Fruit fly (Drosophila melanogaster): ENCODE measurements around the gene CG33170.

Gene CG33170

DNA sequence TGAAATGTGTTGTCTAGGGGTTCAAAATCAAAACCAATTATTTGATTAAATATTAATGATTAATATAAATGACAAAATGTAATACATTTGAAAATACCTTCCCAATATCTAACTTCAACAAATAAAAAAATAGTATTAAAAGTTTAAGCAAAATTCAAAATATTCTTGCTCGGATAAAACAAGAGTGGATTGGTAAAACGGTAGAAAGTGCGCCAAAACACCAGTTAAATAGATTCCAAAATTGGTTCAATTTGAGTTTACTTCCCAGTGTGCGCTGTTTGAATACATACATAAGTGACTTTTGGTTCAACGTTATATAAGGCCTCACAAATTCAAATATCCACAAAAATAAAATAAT, 640 bp downstream of the CG33170 start:
- TF ChIP-seq psq (GFP tag; optimal IDR thresholded peaks at IDR 0.05) (peak; percentile 57), br (GFP tag; optimal IDR thresholded peaks at IDR 0.05) (peak; percentile 48), Hr83 (GFP tag; optimal IDR thresholded peaks at IDR 0.05; ENCODE audit: poor library complexity, severe bottlenecking) (no peak), ey (GFP tag; optimal IDR thresholded peaks at IDR 0.05) (peak; percentile 12), Sp1 (GFP tag; optimal IDR thresholded peaks at IDR 0.05) (peak; percentile 58), dl (GFP tag; optimal IDR thresholded peaks at IDR 0.05; ENCODE audit: insufficient read depth in 1 of 2, partially characterized antibody in 2 of 2) (no peak), Myc (optimal IDR thresholded peaks at IDR 0.05) (no peak), sv (GFP tag; optimal IDR thresholded peaks at IDR 0.05) (peak; percentile 39), rgr (GFP tag; optimal IDR thresholded peaks at IDR 0.05) (peak; percentile 65), foxo (GFP tag; optimal IDR thresholded peaks at IDR 0.05) (peak in 1 of 2 experiments; percentile 80), GATAd (GFP tag; optimal IDR thresholded peaks at IDR 0.05) (no peak), Dif (GFP tag; optimal IDR thresholded peaks at IDR 0.05; ENCODE audit: partially characterized antibody) (no peak), CG9705 (GFP tag; optimal IDR thresholded peaks at IDR 0.05) (no peak), dmrt93B (GFP tag; optimal IDR thresholded peaks at IDR 0.05) (no peak), Abd-B (GFP tag; optimal IDR thresholded peaks at IDR 0.05) (no peak), CG32264 (GFP tag; optimal IDR thresholded peaks at IDR 0.05) (no peak), Hnf4 (GFP tag; optimal IDR thresholded peaks at IDR 0.05) (peak; percentile 56), OdsH (GFP tag; optimal IDR thresholded peaks at IDR 0.05) (peak; percentile 70), pan (optimal IDR thresholded peaks at IDR 0.05) (no peak), CrebA (GFP tag; optimal IDR thresholded peaks at IDR 0.05; ENCODE audit: borderline replicate concordance) (peak; percentile 50), lola (GFP tag; optimal IDR thresholded peaks at IDR 0.05) (no peak), brk (GFP tag; optimal IDR thresholded peaks at IDR 0.05) (peak; percentile 43), Dfd (GFP tag; optimal IDR thresholded peaks at IDR 0.05) (no peak), Hr78 (GFP tag; optimal IDR thresholded peaks at IDR 0.05) (no peak), Rel (GFP tag; optimal IDR thresholded peaks at IDR 0.05) (peak; percentile 62), Rel (tag; optimal IDR thresholded peaks at IDR 0.05) (peak; percentile 7), Vsx2 (GFP tag; optimal IDR thresholded peaks at IDR 0.05; ENCODE audit: partially characterized antibody) (no peak), woc (GFP tag; optimal IDR thresholded peaks at IDR 0.05) (peak; percentile 55), tai (GFP tag; optimal IDR thresholded peaks at IDR 0.05) (peak; percentile 44), HLH106 (tag; optimal IDR thresholded peaks at IDR 0.05) (peak; percentile 65), Jra (GFP tag; optimal IDR thresholded peaks at IDR 0.05) (no peak), dsf (GFP tag; optimal IDR thresholded peaks at IDR 0.05; ENCODE audit: borderline replicate concordance) (peak; percentile 16), h (GFP tag; optimal IDR thresholded peaks at IDR 0.05) (peak; percentile 69), usp (GFP tag; optimal IDR thresholded peaks at IDR 0.05) (no peak), fru (GFP tag; optimal IDR thresholded peaks at IDR 0.05) (peak; percentile 62), jim (GFP tag; optimal IDR thresholded peaks at IDR 0.05) (no peak), N (GFP tag; optimal IDR thresholded peaks at IDR 0.05) (no peak), sage (GFP tag; optimal IDR thresholded peaks at IDR 0.05) (peak; percentile 87), Mio (GFP tag; optimal IDR thresholded peaks at IDR 0.05) (no peak)

DNA sequence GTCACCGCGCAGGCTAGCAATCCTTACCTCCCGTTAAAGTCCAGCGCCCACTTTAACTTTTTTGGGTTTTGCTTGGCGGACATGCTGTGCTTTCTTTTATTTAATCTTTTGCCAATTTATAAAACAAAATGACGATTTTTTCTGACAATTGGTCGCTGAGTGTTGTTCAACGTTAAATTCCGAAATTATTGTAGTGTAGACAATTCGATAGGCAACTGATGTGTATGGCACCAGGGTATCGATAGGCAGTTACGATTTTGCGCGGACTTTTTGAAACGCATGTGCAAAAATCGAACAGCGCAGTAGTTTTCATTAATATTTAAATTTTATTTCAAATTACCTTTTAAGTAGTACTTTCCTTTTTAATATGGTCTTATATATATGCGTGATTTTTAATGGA, 3.7 kb downstream of the CG33170 start, which contains the start of gene EMC4:
Gene EMC4, minus strand, starts transcription at position 174 of the 400 bp plus-strand sequence.
- peak; percentile 27 for TF ChIP-seq sv (GFP tag; optimal IDR thresholded peaks at IDR 0.05)
- TF ChIP-seq Mio (GFP tag; optimal IDR thresholded peaks at IDR 0.05), result no peak
- TF ChIP-seq Rel (GFP tag; optimal IDR thresholded peaks at IDR 0.05), result no peak
- peak; percentile 34 for TF ChIP-seq Rel (tag; optimal IDR thresholded peaks at IDR 0.05)
- no peak for TF ChIP-seq Hr78 (GFP tag; optimal IDR thresholded peaks at IDR 0.05)
- peak; percentile 28 for TF ChIP-seq HLH106 (tag; optimal IDR thresholded peaks at IDR 0.05)
- TF ChIP-seq rgr (GFP tag; optimal IDR thresholded peaks at IDR 0.05), result peak; percentile 79
- TF ChIP-seq fru (GFP tag; optimal IDR thresholded peaks at IDR 0.05), result peak; percentile 65
- TF ChIP-seq h (GFP tag; optimal IDR thresholded peaks at IDR 0.05), result peak; percentile 76
- TF ChIP-seq dmrt93B (GFP tag; optimal IDR thresholded peaks at IDR 0.05), result no peak
- TF ChIP-seq br (GFP tag; optimal IDR thresholded peaks at IDR 0.05), result peak; percentile 53
- peak; percentile 43 for TF ChIP-seq CG32264 (GFP tag; optimal IDR thresholded peaks at IDR 0.05)
- TF ChIP-seq Dif (GFP tag; optimal IDR thresholded peaks at IDR 0.05; ENCODE audit: partially characterized antibody), result no peak
- no peak for TF ChIP-seq jim (GFP tag; optimal IDR thresholded peaks at IDR 0.05)
- no peak for TF ChIP-seq tai (GFP tag; optimal IDR thresholded peaks at IDR 0.05)
- peak; percentile 88 for TF ChIP-seq Hr83 (GFP tag; optimal IDR thresholded peaks at IDR 0.05; ENCODE audit: poor library complexity, severe bottlenecking)
- peak; percentile 66 for TF ChIP-seq sage (GFP tag; optimal IDR thresholded peaks at IDR 0.05)
- TF ChIP-seq Jra (GFP tag; optimal IDR thresholded peaks at IDR 0.05), result peak; percentile 65
- no peak for TF ChIP-seq Vsx2 (GFP tag; optimal IDR thresholded peaks at IDR 0.05; ENCODE audit: partially characterized antibody)
- no peak for TF ChIP-seq usp (GFP tag; optimal IDR thresholded peaks at IDR 0.05)
- peak; percentile 34 for TF ChIP-seq woc (GFP tag; optimal IDR thresholded peaks at IDR 0.05)
- TF ChIP-seq psq (GFP tag; optimal IDR thresholded peaks at IDR 0.05), result peak; percentile 48
- TF ChIP-seq Hnf4 (GFP tag; optimal IDR thresholded peaks at IDR 0.05), result peak; percentile 89
- peak; percentile 53 for TF ChIP-seq dsf (GFP tag; optimal IDR thresholded peaks at IDR 0.05; ENCODE audit: borderline replicate concordance)
- peak in 1 of 2 experiments; percentile 70 for TF ChIP-seq foxo (GFP tag; optimal IDR thresholded peaks at IDR 0.05)
- peak; percentile 59 for TF ChIP-seq OdsH (GFP tag; optimal IDR thresholded peaks at IDR 0.05)
- peak; percentile 58 for TF ChIP-seq ey (GFP tag; optimal IDR thresholded peaks at IDR 0.05)
- peak; percentile 75 for TF ChIP-seq brk (GFP tag; optimal IDR thresholded peaks at IDR 0.05)
- no peak for TF ChIP-seq Dfd (GFP tag; optimal IDR thresholded peaks at IDR 0.05)
- no peak for TF ChIP-seq dl (GFP tag; optimal IDR thresholded peaks at IDR 0.05; ENCODE audit: insufficient read depth in 1 of 2, partially characterized antibody in 2 of 2)
- TF ChIP-seq Sp1 (GFP tag; optimal IDR thresholded peaks at IDR 0.05), result peak; percentile 45

Data from whole organism, wandering third instar larva.